Worm (Caenorhabditis elegans) whole organism, L4 larva: ENCODE measurements around the gene ZK892.3.

ENCODE experiments used
- ceh-28 ChIP-seq: fragments of 150-350 bp; optimal IDR thresholded peaks from 2 replicates; lab custom pipeline; 2014; ENCODE audit warnings: missing biosample characterization, missing genetic modification reagents, missing genetic modification characterization
- hmg-1.1 ChIP-seq: fragments of 200-800 bp; sonication (Bioruptor generic); IDR thresholded peaks from 2 replicates; pipeline ENCODE4 v1.3.6; 2022; ENCODE audit warnings: missing genetic modification reagents, missing genetic modification characterization, missing compliant biosample characterization
- lin-1 ChIP-seq: fragments of 200-800 bp; sonication (Bioruptor generic); IDR thresholded peaks from 2 replicates; pipeline ENCODE4 v1.3.6; 2022; ENCODE audit warnings: missing genetic modification reagents, missing genetic modification characterization, missing compliant biosample characterization
- lin-15B ChIP-seq: fragments of 150-350 bp; sonication (generic microtip); optimal IDR thresholded peaks from 3 replicates; lab custom pipeline; 2014; ENCODE audit warnings: missing biosample characterization, missing genetic modification characterization
- mep-1 ChIP-seq: fragments of 150-350 bp; sonication (generic microtip); optimal IDR thresholded peaks from 3 replicates; lab custom pipeline; 2014; ENCODE audit warnings: missing biosample characterization, missing genetic modification characterization
- pqm-1 ChIP-seq: sonication (generic microtip); optimal IDR thresholded peaks from 2 replicates; lab custom pipeline; 2017; ENCODE audit warnings: missing biosample characterization, missing genetic modification characterization
- skn-1 ChIP-seq: fragments of 150-350 bp; optimal IDR thresholded peaks from 2 replicates; lab custom pipeline; 2014; ENCODE audit warnings: missing biosample characterization, missing genetic modification characterization
- zag-1 ChIP-seq: fragments of 150-350 bp; optimal IDR thresholded peaks from 2 replicates; lab custom pipeline; 2014; ENCODE audit warnings: missing biosample characterization, missing genetic modification characterization

DNA sequence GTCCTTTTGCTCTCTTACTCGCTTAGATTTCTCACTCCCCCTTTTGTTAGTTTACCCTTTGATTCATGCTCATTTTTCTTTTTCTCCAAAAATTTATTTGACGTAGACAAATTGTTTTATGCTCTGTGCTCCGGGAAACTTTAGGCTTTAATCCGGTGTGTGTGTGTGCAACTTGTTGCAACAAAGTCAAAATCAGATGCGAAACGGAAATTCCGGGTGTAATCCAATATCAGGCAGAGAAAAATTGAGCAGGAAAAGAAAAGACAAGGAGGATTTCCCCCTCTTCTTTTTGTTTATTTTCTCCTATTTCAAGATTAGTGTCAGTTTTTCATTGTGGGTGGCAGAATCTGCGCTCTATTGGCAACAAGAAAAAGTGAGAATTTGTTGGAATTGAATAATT lies 9.2 kb upstream of the ZK892.3 start:
- TF ChIP-seq lin-1 (GFP tag; lab: Robert Waterston, UW) (no peak), skn-1 (tag; lab: Kevin White, UChicago) (no peak), pqm-1 (tag; lab: Kevin White, UChicago) (no peak), zag-1 (tag; lab: Kevin White, UChicago) (no peak), ceh-28 (tag; lab: Kevin White, UChicago) (no peak), lin-15B (tag; lab: Kevin White, UChicago) (no peak), hmg-1.1 (no peak), mep-1 (no peak)
